Worm (Caenorhabditis elegans) whole organism, L2 larva: ENCODE data around the gene hlh-14.

Source experiments
- F13H6.1 ChIP-seq: sonication (generic microtip); optimal IDR thresholded peaks from 2 replicates; lab custom pipeline; 2016; ENCODE audit warnings: missing genetic modification characterization, missing compliant biosample characterization
- R02D3.7 ChIP-seq: fragments of 150-350 bp; optimal IDR thresholded peaks from 2 replicates; lab custom pipeline; 2014; ENCODE audit warnings: missing biosample characterization, missing genetic modification characterization
- Y55F3AM.14 ChIP-seq: fragments of 200-800 bp; sonication (Bioruptor generic); optimal IDR thresholded peaks from 2 replicates; lab custom pipeline; 2018; ENCODE audit warnings: mild to moderate bottlenecking, missing genetic modification characterization, missing compliant biosample characterization
- ZK546.5 ChIP-seq: sonication (generic microtip); optimal IDR thresholded peaks from 2 replicates; lab custom pipeline; 2017; ENCODE audit warnings: missing biosample characterization, missing genetic modification characterization
- alr-1 ChIP-seq: fragments of 150-350 bp; optimal IDR thresholded peaks from 2 replicates; lab custom pipeline; 2014; ENCODE audit warnings: missing biosample characterization, missing genetic modification characterization
- aly-2 ChIP-seq: fragments of 150-350 bp; optimal IDR thresholded peaks from 2 replicates; lab custom pipeline; 2014; ENCODE audit warnings: missing biosample characterization, missing genetic modification characterization
- ama-1 ChIP-seq: fragments of 150-350 bp; optimal IDR thresholded peaks from 2 replicates; lab custom pipeline; 2018; ENCODE audit warnings: inconsistent platforms
- blmp-1 ChIP-seq: sonication (generic microtip); optimal IDR thresholded peaks from 2 replicates; lab custom pipeline; 2017; ENCODE audit warnings: missing genetic modification characterization, mild to moderate bottlenecking, missing compliant biosample characterization, antibody characterized with exemption, moderate library complexity; ENCODE audit not compliant: insufficient read depth
- ceh-16 ChIP-seq: fragments of 150-350 bp; optimal IDR thresholded peaks from 2 replicates; lab custom pipeline; 2014; ENCODE audit warnings: missing biosample characterization, missing genetic modification characterization
- ceh-82 ChIP-seq: fragments of 150-350 bp; optimal IDR thresholded peaks from 2 replicates; lab custom pipeline; 2014; ENCODE audit warnings: missing biosample characterization, missing genetic modification characterization
- crh-2 ChIP-seq: sonication (generic microtip); optimal IDR thresholded peaks from 2 replicates; lab custom pipeline; 2017; ENCODE audit warnings: missing biosample characterization, missing genetic modification characterization
- dmd-4 ChIP-seq: sonication (generic microtip); optimal IDR thresholded peaks from 2 replicates; lab custom pipeline; 2017; ENCODE audit warnings: missing biosample characterization, missing genetic modification characterization
- egl-27 ChIP-seq: sonication (generic microtip); optimal IDR thresholded peaks from 3 replicates; lab custom pipeline; 2017; ENCODE audit warnings: missing biosample characterization, missing genetic modification reagents, missing genetic modification characterization
- elt-1 ChIP-seq: fragments of 150-350 bp; optimal IDR thresholded peaks from 2 replicates; lab custom pipeline; 2014; ENCODE audit warnings: missing biosample characterization, missing genetic modification characterization
- elt-3 ChIP-seq: sonication (generic microtip); optimal IDR thresholded peaks from 2 replicates; lab custom pipeline; 2017; ENCODE audit warnings: missing biosample characterization, missing genetic modification characterization
- fos-1 ChIP-seq: fragments of 150-350 bp; optimal IDR thresholded peaks from 2 replicates; lab custom pipeline; 2014; ENCODE audit warnings: missing biosample characterization, missing genetic modification characterization
- gmeb-1 ChIP-seq: fragments of 150-350 bp; optimal IDR thresholded peaks from 2 replicates; lab custom pipeline; 2014; ENCODE audit warnings: missing biosample characterization, missing genetic modification characterization
- lin-13 ChIP-seq: fragments of 150-350 bp; optimal IDR thresholded peaks from 2 replicates; lab custom pipeline; 2014; ENCODE audit warnings: missing biosample characterization, missing genetic modification reagents, missing genetic modification characterization
- lin-39 ChIP-seq: fragments of 150-350 bp; optimal IDR thresholded peaks from 2 replicates; lab custom pipeline; 2014; ENCODE audit warnings: missing biosample characterization, missing genetic modification reagents, missing genetic modification characterization
- mab-5 ChIP-seq: fragments of 150-350 bp; optimal IDR thresholded peaks from 2 replicates; lab custom pipeline; 2014; ENCODE audit warnings: missing biosample characterization, missing genetic modification characterization
- mbf-1 ChIP-seq: sonication (generic microtip); optimal IDR thresholded peaks from 2 replicates; lab custom pipeline; 2017; ENCODE audit warnings: missing biosample characterization, missing genetic modification characterization
- mdl-1 ChIP-seq, 2 experiments: fragments of 150-350 bp in 1 of 2; sonication (generic microtip) in 1 of 2; optimal IDR thresholded peaks; 2 replicates each; lab custom pipeline; 2017; ENCODE audit warnings: missing biosample characterization in 2 of 2, missing genetic modification characterization in 2 of 2
- nhr-10 ChIP-seq: sonication (generic microtip); optimal IDR thresholded peaks from 2 replicates; lab custom pipeline; 2017; ENCODE audit warnings: missing biosample characterization, missing genetic modification characterization
- nhr-11 ChIP-seq: fragments of 150-350 bp; optimal IDR thresholded peaks from 2 replicates; lab custom pipeline; 2014; ENCODE audit warnings: missing biosample characterization, missing genetic modification characterization
- nhr-12 ChIP-seq: fragments of 150-350 bp; optimal IDR thresholded peaks from 2 replicates; lab custom pipeline; 2014; ENCODE audit warnings: missing biosample characterization, missing genetic modification characterization
- nhr-129 ChIP-seq: fragments of 150-350 bp; optimal IDR thresholded peaks from 2 replicates; lab custom pipeline; 2014; ENCODE audit warnings: missing biosample characterization, missing genetic modification characterization
- nhr-21 ChIP-seq: fragments of 150-350 bp; optimal IDR thresholded peaks from 2 replicates; lab custom pipeline; 2014; ENCODE audit warnings: missing biosample characterization, missing genetic modification characterization
- nhr-23 ChIP-seq: fragments of 150-350 bp; optimal IDR thresholded peaks from 2 replicates; lab custom pipeline; 2014; ENCODE audit warnings: missing biosample characterization, missing genetic modification reagents, missing genetic modification characterization
- nhr-237 ChIP-seq: fragments of 150-350 bp; optimal IDR thresholded peaks from 2 replicates; lab custom pipeline; 2014; ENCODE audit warnings: missing biosample characterization, missing genetic modification characterization
- nhr-25 ChIP-seq: fragments of 150-350 bp; sonication (generic microtip); optimal IDR thresholded peaks from 3 replicates; lab custom pipeline; 2014; ENCODE audit warnings: missing biosample characterization, missing genetic modification characterization
- nhr-6 ChIP-seq: fragments of 150-350 bp; optimal IDR thresholded peaks from 2 replicates; lab custom pipeline; 2014; ENCODE audit warnings: missing biosample characterization, missing genetic modification characterization
- nhr-77 ChIP-seq: fragments of 150-350 bp; optimal IDR thresholded peaks from 2 replicates; lab custom pipeline; 2014; ENCODE audit warnings: missing biosample characterization, missing genetic modification characterization
- peb-1 ChIP-seq: fragments of 150-350 bp; optimal IDR thresholded peaks from 2 replicates; lab custom pipeline; 2014; ENCODE audit warnings: missing biosample characterization, missing genetic modification characterization
- sem-4 ChIP-seq: fragments of 150-350 bp; optimal IDR thresholded peaks from 2 replicates; lab custom pipeline; 2014; ENCODE audit warnings: missing biosample characterization, missing genetic modification reagents, missing genetic modification characterization
- skn-1 ChIP-seq: sonication (generic microtip); optimal IDR thresholded peaks from 2 replicates; lab custom pipeline; 2017; ENCODE audit warnings: missing biosample characterization, missing genetic modification characterization
- sma-3 ChIP-seq: sonication (generic microtip); optimal IDR thresholded peaks from 2 replicates; lab custom pipeline; 2016; ENCODE audit warnings: missing genetic modification reagents, missing genetic modification characterization, missing compliant biosample characterization
- sma-9 ChIP-seq, 2 experiments: fragments of 150-350 bp in 1 of 2; sonication (generic microtip) in 1 of 2; optimal IDR thresholded peaks; 2 replicates each; lab custom pipeline; 2014 to 2016; ENCODE audit warnings: missing genetic modification characterization in 2 of 2, mild to moderate bottlenecking in 1 of 2, missing biosample characterization in 1 of 2, missing compliant biosample characterization in 1 of 2, missing genetic modification reagents in 1 of 2, moderate library complexity in 1 of 2
- snpc-4 ChIP-seq: fragments of 150-350 bp; optimal IDR thresholded peaks from 2 replicates; lab custom pipeline; 2014; ENCODE audit warnings: missing biosample characterization, missing genetic modification characterization
- unc-39 ChIP-seq: fragments of 150-350 bp; optimal IDR thresholded peaks from 2 replicates; lab custom pipeline; 2014; ENCODE audit warnings: missing biosample characterization, missing genetic modification characterization
- unc-55 ChIP-seq: fragments of 150-350 bp; sonication (generic microtip); optimal IDR thresholded peaks from 3 replicates; lab custom pipeline; 2014; ENCODE audit warnings: missing biosample characterization, missing genetic modification reagents, missing genetic modification characterization
- zag-1 ChIP-seq: fragments of 150-350 bp; optimal IDR thresholded peaks from 2 replicates; lab custom pipeline; 2014; ENCODE audit warnings: missing biosample characterization, missing genetic modification characterization
- ztf-11 ChIP-seq: sonication (generic microtip); optimal IDR thresholded peaks from 2 replicates; lab custom pipeline; 2017; ENCODE audit warnings: missing biosample characterization, missing genetic modification characterization
- ztf-4 ChIP-seq: fragments of 150-350 bp; optimal IDR thresholded peaks from 2 replicates; lab custom pipeline; 2014; ENCODE audit warnings: missing biosample characterization, missing genetic modification characterization

Gene hlh-14

DNA sequence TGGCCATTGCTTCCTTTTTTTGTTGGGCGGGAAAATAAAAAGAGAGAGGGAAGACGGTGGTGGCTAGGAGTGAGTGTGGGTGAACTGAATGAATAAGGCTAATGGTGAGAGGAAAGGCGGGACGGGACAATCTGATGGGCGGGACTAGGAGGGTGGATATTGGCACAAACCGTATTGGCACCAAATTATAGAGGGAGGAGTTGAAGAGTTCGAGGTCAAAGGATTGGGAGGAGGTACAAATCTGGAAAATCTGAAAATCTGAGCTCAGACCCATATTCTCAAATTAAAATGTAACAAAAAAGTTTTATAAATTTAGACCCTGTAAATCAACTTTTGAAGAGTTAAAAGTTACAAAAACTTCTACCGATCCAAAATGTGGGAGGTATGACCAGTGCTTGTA lies at the start of gene hlh-14:
Gene hlh-14 (minus strand): TSS at position 101 of the 400 bp plus-strand sequence.
- TF ChIP-seq ama-1 (lab: Kevin White, UChicago) (no peak), nhr-12 (tag; lab: Kevin White, UChicago) (no peak), lin-39 (tag; lab: Kevin White, UChicago) (no peak), alr-1 (tag; lab: Kevin White, UChicago) (no peak), unc-39 (tag; lab: Kevin White, UChicago) (no peak), dmd-4 (tag; lab: Kevin White, UChicago) (no peak), nhr-129 (no peak), elt-1 (tag; lab: Kevin White, UChicago) (no peak), peb-1 (no peak), skn-1 (tag; lab: Kevin White, UChicago) (no peak), unc-55 (no peak), nhr-10 (tag; lab: Kevin White, UChicago) (no peak), nhr-6 (no peak), sma-9 (GFP tag; optimal IDR thresholded peaks at IDR 0.05; lab: Kevin White, UChicago) (no peak), sma-9 (tag; optimal IDR thresholded peaks at IDR 0.05; lab: Kevin White, UChicago) (no peak), sma-3 (GFP tag; lab: Kevin White, UChicago) (no peak)

DNA sequence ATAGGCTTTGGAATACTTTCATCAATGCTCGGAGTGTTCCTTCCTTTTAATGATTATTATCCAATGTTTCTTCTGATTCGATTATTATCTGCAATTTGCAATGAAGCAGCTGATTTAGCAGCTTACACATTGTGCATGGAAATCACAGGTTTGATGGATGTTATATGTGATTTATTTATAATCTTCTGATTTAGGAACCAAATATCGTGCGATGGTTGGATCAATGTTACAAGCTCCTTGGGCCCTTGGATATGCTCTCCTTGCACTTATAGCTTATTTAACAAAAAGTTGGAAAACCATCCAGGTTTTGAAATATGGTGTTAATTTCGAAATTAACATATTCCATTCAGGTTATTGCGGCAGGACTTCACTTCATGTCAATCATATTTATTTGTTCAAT lies 46.8 kb upstream of the hlh-14 start:
- TF ChIP-seq ztf-11 (tag; lab: Kevin White, UChicago): no peak
- no peak for TF ChIP-seq peb-1
- no peak for TF ChIP-seq unc-39 (tag; lab: Kevin White, UChicago)
- no peak for TF ChIP-seq nhr-77 (tag; lab: Kevin White, UChicago)
- TF ChIP-seq ztf-4: no peak
- no peak for TF ChIP-seq snpc-4 (tag; lab: Kevin White, UChicago)
- TF ChIP-seq mbf-1 (tag; lab: Kevin White, UChicago): no peak
- TF ChIP-seq nhr-21 (tag; lab: Kevin White, UChicago): no peak
- TF ChIP-seq dmd-4 (tag; lab: Kevin White, UChicago): no peak
- no peak for TF ChIP-seq mdl-1 (tag; optimal IDR thresholded peaks at IDR 0.05; lab: Kevin White, UChicago)
- no peak for TF ChIP-seq nhr-129
- TF ChIP-seq ceh-16 (tag; lab: Kevin White, UChicago): no peak
- no peak for TF ChIP-seq zag-1 (tag; lab: Kevin White, UChicago)
- TF ChIP-seq nhr-23 (tag; lab: Kevin White, UChicago): no peak
- no peak for TF ChIP-seq elt-3 (tag; lab: Kevin White, UChicago)
- no peak for TF ChIP-seq Y55F3AM.14 (GFP tag; lab: Kevin White, UChicago)
- TF ChIP-seq nhr-25 (tag; lab: Kevin White, UChicago): no peak
- no peak for TF ChIP-seq skn-1 (tag; lab: Kevin White, UChicago)
- no peak for TF ChIP-seq ama-1 (lab: Kevin White, UChicago)
- TF ChIP-seq nhr-237 (tag; lab: Kevin White, UChicago): no peak

DNA sequence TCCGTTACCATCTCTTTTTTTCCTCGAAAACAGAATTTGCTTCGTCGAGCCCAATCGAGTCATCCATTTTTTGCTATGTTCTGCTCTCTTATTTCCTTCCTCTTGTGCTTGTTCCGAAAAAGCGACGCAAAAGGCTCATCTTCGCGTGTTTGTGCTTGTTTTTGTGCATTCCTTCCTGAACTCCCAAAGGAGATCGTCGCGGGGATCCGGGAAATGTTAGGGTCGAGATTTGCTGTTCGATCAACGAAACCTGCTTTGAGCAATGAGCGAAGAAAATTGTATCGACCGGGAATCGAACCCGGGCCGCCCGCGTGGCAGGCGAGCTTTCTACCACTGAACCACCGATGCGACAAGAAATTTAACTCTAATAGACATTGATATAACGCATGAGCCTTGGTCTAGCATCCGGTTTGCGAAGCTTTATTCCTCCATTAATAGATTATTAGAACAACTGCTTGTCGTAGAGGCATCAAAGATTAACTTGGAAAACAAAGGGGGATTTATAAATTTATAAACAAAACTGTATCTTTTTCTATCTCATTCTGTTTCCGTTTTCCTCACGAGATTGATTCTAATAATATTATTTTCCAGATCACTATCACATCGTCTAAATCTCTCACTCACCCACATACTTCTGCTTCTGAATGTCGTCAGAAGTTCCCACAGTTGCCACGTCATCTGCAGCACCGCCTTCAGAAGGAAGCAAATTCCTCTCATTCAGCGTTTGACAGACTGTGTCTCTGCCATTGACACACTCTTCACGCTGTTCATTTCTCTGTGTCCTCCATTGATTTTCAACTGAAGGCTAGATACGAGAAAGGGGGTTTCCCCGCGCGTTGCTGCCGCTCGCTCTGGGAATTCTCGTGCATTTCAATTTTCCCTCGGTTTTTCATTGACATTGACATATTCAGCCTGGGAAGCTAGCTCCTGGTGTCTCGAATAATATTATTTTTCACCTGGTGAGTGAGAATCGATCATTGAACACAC lies 43.5 kb upstream of the hlh-14 start, which contains the start of gene K05F1.6:
Gene K05F1.6 (plus strand): TSS at position 586 of the 987 bp plus-strand sequence.
- no peak for TF ChIP-seq blmp-1 (tag; lab: Kevin White, UChicago)
- TF ChIP-seq zag-1 (tag; lab: Kevin White, UChicago): no peak
- TF ChIP-seq lin-13 (GFP tag; lab: Kevin White, UChicago): peak; percentile 70
- TF ChIP-seq F13H6.1: peak; percentile 68
- TF ChIP-seq ama-1 (lab: Kevin White, UChicago): no peak
- peak; percentile 10 for TF ChIP-seq unc-55
- TF ChIP-seq sma-9 (GFP tag; optimal IDR thresholded peaks at IDR 0.05; lab: Kevin White, UChicago): peak; percentile 62
- no peak for TF ChIP-seq sma-9 (tag; optimal IDR thresholded peaks at IDR 0.05; lab: Kevin White, UChicago)
- no peak for TF ChIP-seq snpc-4 (tag; lab: Kevin White, UChicago)
- peak; percentile 65 for TF ChIP-seq nhr-21 (tag; lab: Kevin White, UChicago)
- no peak for TF ChIP-seq elt-3 (tag; lab: Kevin White, UChicago)
- no peak for TF ChIP-seq skn-1 (tag; lab: Kevin White, UChicago)
- no peak for TF ChIP-seq ZK546.5 (tag; lab: Kevin White, UChicago)
- TF ChIP-seq ceh-16 (tag; lab: Kevin White, UChicago): no peak
- no peak for TF ChIP-seq nhr-12 (tag; lab: Kevin White, UChicago)
- no peak for TF ChIP-seq unc-39 (tag; lab: Kevin White, UChicago)
- no peak for TF ChIP-seq ztf-4
- peak; percentile 59 for TF ChIP-seq nhr-129
- no peak for TF ChIP-seq nhr-23 (tag; lab: Kevin White, UChicago)
- TF ChIP-seq mab-5 (tag; lab: Kevin White, UChicago): no peak
- TF ChIP-seq ceh-82 (tag; lab: Kevin White, UChicago): no peak
- no peak for TF ChIP-seq R02D3.7 (tag; lab: Kevin White, UChicago)
- no peak for TF ChIP-seq lin-39 (tag; lab: Kevin White, UChicago)
- TF ChIP-seq ztf-11 (tag; lab: Kevin White, UChicago): no peak
- TF ChIP-seq aly-2 (tag; lab: Kevin White, UChicago): no peak
- no peak for TF ChIP-seq peb-1
- TF ChIP-seq nhr-237 (tag; lab: Kevin White, UChicago): no peak
- no peak for TF ChIP-seq nhr-10 (tag; lab: Kevin White, UChicago)
- TF ChIP-seq dmd-4 (tag; lab: Kevin White, UChicago): no peak
- peak; percentile 26 for TF ChIP-seq sem-4 (tag; lab: Kevin White, UChicago)
- peak; percentile 29 for TF ChIP-seq fos-1
- no peak for TF ChIP-seq egl-27 (tag; lab: Kevin White, UChicago)
- TF ChIP-seq gmeb-1 (tag; lab: Kevin White, UChicago): no peak
- TF ChIP-seq nhr-11: no peak
- peak; percentile 63 for TF ChIP-seq sma-3 (GFP tag; lab: Kevin White, UChicago)
- TF ChIP-seq alr-1 (tag; lab: Kevin White, UChicago): no peak
- no peak for TF ChIP-seq nhr-77 (tag; lab: Kevin White, UChicago)
- TF ChIP-seq crh-2 (tag; lab: Kevin White, UChicago): peak; percentile 63
